Fruit fly (Drosophila melanogaster): ENCODE data around the gene CG4592.

Gene CG4592

dm6 chr2L:9947265-9947664 lies 25.8 kb downstream of the CG4592 start, which contains the start of gene CG5853 (continued):
- TF ChIP-seq CG4820 (GFP tag; optimal IDR thresholded peaks at IDR 0.05) = no peak
- no peak for TF ChIP-seq ind (GFP tag; optimal IDR thresholded peaks at IDR 0.05)
- TF ChIP-seq H15 (GFP tag; IDR thresholded peaks at IDR 0.05) = no peak
- no peak for TF ChIP-seq HLH4C (GFP tag; IDR thresholded peaks at IDR 0.05; ENCODE audit: partially characterized antibody)
- TF ChIP-seq fd3F (GFP tag; optimal IDR thresholded peaks at IDR 0.05) = no peak
- no peak for TF ChIP-seq CG10654 (GFP tag; optimal IDR thresholded peaks at IDR 0.05)
- TF ChIP-seq CoRest (tag; optimal IDR thresholded peaks at IDR 0.05) = no peak
- no peak for TF ChIP-seq Nf-YC (tag; optimal IDR thresholded peaks at IDR 0.05)
- 0 out of 3 replicates have a peak, but pooled peaks have one; percentile 28 for TF ChIP-seq z (GFP tag; IDR thresholded peaks at IDR 0.05)
- no peak for TF ChIP-seq CG16815 (GFP tag; optimal IDR thresholded peaks at IDR 0.05)
- TF ChIP-seq BtbVII (GFP tag; optimal IDR thresholded peaks at IDR 0.05) = no peak
- no peak for TF ChIP-seq esg (GFP tag; conservative IDR thresholded peaks at IDR 0.05)
- TF ChIP-seq Max (GFP tag; optimal IDR thresholded peaks at IDR 0.05) = no peak
- TF ChIP-seq CG13296 (GFP tag; optimal IDR thresholded peaks at IDR 0.05) = no peak
- TF ChIP-seq onecut (GFP tag; IDR thresholded peaks at IDR 0.05) = no peak
- no peak for TF ChIP-seq chif (GFP tag; optimal IDR thresholded peaks at IDR 0.05)
- peak; percentile 34; the same call in 1 of the 2 replicates for TF ChIP-seq Adf1 (GFP tag; IDR thresholded peaks at IDR 0.05)
- TF ChIP-seq knrl (GFP tag; IDR thresholded peaks at IDR 0.05; ENCODE audit: partially characterized antibody) = no peak
- TF ChIP-seq gem (tag; optimal IDR thresholded peaks at IDR 0.05) = no peak
- TF ChIP-seq CG32767 (GFP tag; IDR thresholded peaks at IDR 0.05) = no peak
- no peak for TF ChIP-seq CG4360 (GFP tag; IDR thresholded peaks at IDR 0.05)
- TF ChIP-seq CG14014 (GFP tag; IDR thresholded peaks at IDR 0.05) = no peak; the same call in 1 of the 2 replicates
- TF ChIP-seq Doc2 (GFP tag; IDR thresholded peaks at IDR 0.05) = no peak
- TF ChIP-seq CG3847 (GFP tag; IDR thresholded peaks at IDR 0.05) = no peak
- peak; percentile 63 for TF ChIP-seq B-H2 (GFP tag; optimal IDR thresholded peaks at IDR 0.05)
- no peak for TF ChIP-seq Xbp1 (GFP tag; optimal IDR thresholded peaks at IDR 0.05)
- no peak for TF ChIP-seq Asciz (GFP tag; optimal IDR thresholded peaks at IDR 0.05)
- TF ChIP-seq ase (GFP tag; IDR thresholded peaks at IDR 0.05) = no peak
- no peak for TF ChIP-seq Ets97D (GFP tag; optimal IDR thresholded peaks at IDR 0.05)
- TF ChIP-seq CG6854 (GFP tag; optimal IDR thresholded peaks at IDR 0.05) = no peak
- TF ChIP-seq CG9817 (tag; optimal IDR thresholded peaks at IDR 0.05) = no peak
- TF ChIP-seq CG7745 (tag; optimal IDR thresholded peaks at IDR 0.05) = no peak
- TF ChIP-seq CG10959 (GFP tag; IDR thresholded peaks at IDR 0.05) = no peak
- no peak for TF ChIP-seq CG31365 (tag; optimal IDR thresholded peaks at IDR 0.05)
- TF ChIP-seq ato (GFP tag; IDR thresholded peaks at IDR 0.05; ENCODE audit: partially characterized antibody) = no peak
- no peak for TF ChIP-seq CG13624 (GFP tag; optimal IDR thresholded peaks at IDR 0.05)
- no peak for TF ChIP-seq twi (tag; optimal IDR thresholded peaks at IDR 0.05)
- TF ChIP-seq CG31224 (GFP tag; IDR thresholded peaks at IDR 0.05) = no peak
- no peak for TF ChIP-seq sisA (GFP tag; IDR thresholded peaks at IDR 0.05)
- no peak for TF ChIP-seq vfl (GFP tag; optimal IDR thresholded peaks at IDR 0.05)
- TF ChIP-seq inv (GFP tag; IDR thresholded peaks at IDR 0.05; ENCODE audit: partially characterized antibody) = no peak
- TF ChIP-seq stwl (tag; optimal IDR thresholded peaks at IDR 0.05) = no peak
- no peak for TF ChIP-seq Dfd (GFP tag; optimal IDR thresholded peaks at IDR 0.05)
- no peak for TF ChIP-seq eve (GFP tag; optimal IDR thresholded peaks at IDR 0.05)
- TF ChIP-seq Vsx1 (GFP tag; optimal IDR thresholded peaks at IDR 0.05) = no peak
- TF ChIP-seq tap (tag; optimal IDR thresholded peaks at IDR 0.05) = no peak
- no peak for TF ChIP-seq CG8281 (tag; optimal IDR thresholded peaks at IDR 0.05)
- no peak for TF ChIP-seq Nf-YA (GFP tag; IDR thresholded peaks at IDR 0.05)
- peak; percentile 25 for TF ChIP-seq CG3163 (GFP tag; optimal IDR thresholded peaks at IDR 0.05)
- peak; percentile 19 for TF ChIP-seq cwo (GFP tag; optimal IDR thresholded peaks at IDR 0.05)
- no peak for TF ChIP-seq slp2 (GFP tag; optimal IDR thresholded peaks at IDR 0.05)
- peak; percentile 62 for TF ChIP-seq ci (GFP tag; IDR thresholded peaks at IDR 0.05)
